Worm (Caenorhabditis elegans) whole organism, young adult: ENCODE results near the gene srsx-37.

Experiments used
- B0261.1 ChIP-seq: sonication (generic microtip); optimal IDR thresholded peaks from 2 replicates; lab custom pipeline; 2016; ENCODE audit warnings: mild to moderate bottlenecking, missing genetic modification characterization, moderate library complexity, missing compliant biosample characterization
- ZK185.1 ChIP-seq: sonication (generic microtip); optimal IDR thresholded peaks from 2 replicates; lab custom pipeline; 2016; ENCODE audit warnings: mild to moderate bottlenecking, missing genetic modification characterization, missing compliant biosample characterization; ENCODE audit not compliant: poor library complexity, severe bottlenecking
- egrh-3 ChIP-seq: fragments of 200-800 bp; sonication (Bioruptor generic); IDR thresholded peaks from 2 replicates; pipeline ENCODE4 v1.3.6; 2022; ENCODE audit warnings: missing genetic modification reagents, missing genetic modification characterization, missing compliant biosample characterization
- ets-4 ChIP-seq: fragments of 200-800 bp; sonication (Bioruptor generic); optimal IDR thresholded peaks from 2 replicates; lab custom pipeline; 2018; ENCODE audit warnings: mild to moderate bottlenecking, missing genetic modification characterization, missing compliant biosample characterization
- let-607 ChIP-seq, 2 experiments: fragments of 200-800 bp in 1 of 2; sonication (Bioruptor generic) in 1 of 2; sonication (generic microtip) in 1 of 2; optimal IDR thresholded peaks; 2 replicates each; lab custom pipeline; 2016 to 2018; ENCODE audit warnings: mild to moderate bottlenecking in 2 of 2, missing compliant biosample characterization in 2 of 2, missing genetic modification characterization in 2 of 2, moderate library complexity in 2 of 2, missing genotype in 1 of 2
- nfya-1 ChIP-seq: sonication (generic microtip); optimal IDR thresholded peaks from 2 replicates; lab custom pipeline; 2017; ENCODE audit warnings: antibody characterized with exemption, missing compliant biosample characterization, missing genetic modification characterization, borderline replicate concordance; ENCODE audit not compliant: insufficient read depth
- pha-4 ChIP-seq: fragments of 150-350 bp; sonication (generic microtip); optimal IDR thresholded peaks from 2 replicates; lab custom pipeline; 2014; ENCODE audit warnings: missing biosample characterization, missing genetic modification reagents, missing genetic modification characterization
- snpc-4 ChIP-seq, 5 experiments: fragments of 150-350 bp in 1 of 5; sonication (generic microtip) in 4 of 5; optimal IDR thresholded peaks; 2 replicates each; lab custom pipeline; 2014 to 2018; ENCODE audit warnings: missing genetic modification characterization in 5 of 5, missing biosample characterization in 3 of 5, antibody characterized with exemption in 2 of 5, mild to moderate bottlenecking in 2 of 5, missing compliant biosample characterization in 2 of 5, missing genotype in 2 of 5, moderate library complexity in 2 of 5, missing genetic modification reagents in 1 of 5

DNA sequence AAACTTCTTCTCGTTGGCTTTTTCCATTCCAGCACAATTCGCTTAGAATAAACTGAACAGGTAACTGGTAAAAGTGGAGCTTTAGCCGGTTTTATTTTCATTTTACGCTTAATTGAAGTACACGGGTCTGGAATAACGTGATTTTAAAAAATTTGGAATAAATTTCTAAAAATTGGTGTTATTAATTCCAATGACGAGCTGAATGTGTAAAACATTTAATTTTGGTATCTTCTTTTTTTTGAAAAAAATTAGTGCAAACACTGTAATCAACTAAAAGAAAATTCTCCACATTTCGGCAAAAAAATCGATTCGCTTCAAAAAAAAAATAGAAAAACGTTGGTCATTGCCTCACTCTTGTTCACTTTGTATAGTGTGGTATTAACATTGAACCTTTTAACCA, 13.3 kb upstream of the srsx-37 start, which contains the start of gene T10H4.4:
- TF ChIP-seq snpc-4 (GFP tag; optimal IDR thresholded peaks at IDR 0.05; lab: Kevin White, UChicago) (no peak), snpc-4 (tag; optimal IDR thresholded peaks at IDR 0.05; lab: Kevin White, UChicago) (no peak), ZK185.1 (tag; lab: Kevin White, UChicago) (no peak), pha-4 (tag; lab: Kevin White, UChicago) (no peak), ets-4 (GFP tag; lab: Kevin White, UChicago) (no peak), egrh-3 (GFP tag; lab: Robert Waterston, UW) (no peak), let-607 (tag; optimal IDR thresholded peaks at IDR 0.05; lab: Kevin White, UChicago) (no peak), B0261.1 (tag; lab: Kevin White, UChicago) (no peak), nfya-1 (tag; lab: Kevin White, UChicago) (no peak)
